Fruit fly (Drosophila melanogaster) whole organism, embryonic: ENCODE measurements around the gene Obp19c.

Source experiments
- BtbVII ChIP-seq: fragments of 200-800 bp; sonication (Bioruptor generic); optimal IDR thresholded peaks from 3 replicates; lab custom pipeline; 2017; ENCODE audit warnings: missing biosample characterization, mild to moderate bottlenecking, missing genetic modification characterization
- CG10209 ChIP-seq: fragments of 200-800 bp; sonication (Bioruptor generic); optimal IDR thresholded peaks from 3 replicates; lab custom pipeline; 2017; ENCODE audit warnings: missing biosample characterization, mild to moderate bottlenecking, missing genetic modification characterization, missing genetic modification reagents
- CG10267 ChIP-seq: fragments of 200-800 bp; sonication (Bioruptor generic); optimal IDR thresholded peaks from 2 replicates; lab custom pipeline; 2018; ENCODE audit warnings: missing biosample characterization, mild to moderate bottlenecking, missing genetic modification characterization, moderate library complexity
- CG10979 ChIP-seq: fragments of 200-800 bp; sonication (Bioruptor generic); optimal IDR thresholded peaks from 2 replicates; lab custom pipeline; 2018; ENCODE audit warnings: missing biosample characterization, mild to moderate bottlenecking, missing genetic modification characterization, moderate library complexity
- CG12299 ChIP-seq: fragments of 200-800 bp; sonication (Bioruptor generic); optimal IDR thresholded peaks from 2 replicates; lab custom pipeline; 2018; ENCODE audit warnings: missing biosample characterization, mild to moderate bottlenecking, missing genetic modification characterization
- CG13894 ChIP-seq: fragments of 200-800 bp; sonication (Bioruptor generic); optimal IDR thresholded peaks from 3 replicates; lab custom pipeline; 2018; ENCODE audit warnings: missing biosample characterization, mild to moderate bottlenecking, missing genetic modification characterization, moderate library complexity
- CG17186 ChIP-seq: fragments of 200-800 bp; sonication (Bioruptor generic); optimal IDR thresholded peaks from 3 replicates; lab custom pipeline; 2017; ENCODE audit warnings: missing biosample characterization, missing genetic modification reagents, missing genetic modification characterization
- CG17359 ChIP-seq: fragments of 200-800 bp; sonication (Bioruptor generic); optimal IDR thresholded peaks from 3 replicates; lab custom pipeline; 2018; ENCODE audit warnings: missing biosample characterization, mild to moderate bottlenecking, missing genetic modification characterization, moderate library complexity
- CG17829 ChIP-seq: fragments of 200-800 bp; optimal IDR thresholded peaks from 2 replicates; lab custom pipeline; 2019; ENCODE audit warnings: missing biosample characterization, mild to moderate bottlenecking, missing genetic modification characterization, moderate library complexity
- CG2199 ChIP-seq: fragments of 200-800 bp; sonication (Bioruptor generic); IDR thresholded peaks from 3 replicates; pipeline ENCODE4 v1.3.6; 2022; ENCODE audit warnings: missing biosample characterization, missing genetic modification characterization
- CG31224 ChIP-seq: fragments of 200-800 bp; sonication (Bioruptor generic); IDR thresholded peaks from 2 replicates; pipeline ENCODE4 v1.3.6; 2022; ENCODE audit warnings: missing biosample characterization, missing genetic modification characterization
- CG31365 ChIP-seq: fragments of 200-800 bp; sonication (Bioruptor generic); optimal IDR thresholded peaks from 2 replicates; lab custom pipeline; 2018; ENCODE audit warnings: missing biosample characterization, mild to moderate bottlenecking, missing genetic modification characterization
- CG3163 ChIP-seq: fragments of 200-800 bp; sonication (Bioruptor generic); optimal IDR thresholded peaks from 3 replicates; lab custom pipeline; 2016; ENCODE audit warnings: missing biosample characterization, missing genetic modification characterization
- CG3281 ChIP-seq: fragments of 200-800 bp; sonication (Bioruptor generic); optimal IDR thresholded peaks from 3 replicates; lab custom pipeline; 2017; ENCODE audit warnings: missing biosample characterization, mild to moderate bottlenecking, missing genetic modification characterization
- CG4730 ChIP-seq: fragments of 200-800 bp; sonication (Bioruptor generic); IDR thresholded peaks from 2 replicates; pipeline ENCODE4 v1.3.6; 2022; ENCODE audit warnings: missing biosample characterization, missing genetic modification characterization
- CG6683 ChIP-seq: fragments of 200-800 bp; sonication (Bioruptor generic); optimal IDR thresholded peaks from 2 replicates; lab custom pipeline; 2017; ENCODE audit warnings: missing biosample characterization, mild to moderate bottlenecking, missing genetic modification characterization, missing genetic modification reagents
- CG7928 ChIP-seq: fragments of 200-800 bp; sonication (Bioruptor generic); optimal IDR thresholded peaks from 2 replicates; lab custom pipeline; 2017; ENCODE audit warnings: missing biosample characterization, mild to moderate bottlenecking, missing genetic modification characterization
- CG8924 ChIP-seq: fragments of 200-800 bp; optimal IDR thresholded peaks from 3 replicates; lab custom pipeline; 2019; ENCODE audit warnings: missing biosample characterization, mild to moderate bottlenecking, missing genetic modification characterization, moderate library complexity
- CG8944 ChIP-seq: fragments of 200-800 bp; sonication (Bioruptor generic); optimal IDR thresholded peaks from 3 replicates; lab custom pipeline; 2016; ENCODE audit warnings: missing biosample characterization, missing genetic modification characterization
- CG9876 ChIP-seq: fragments of 200-800 bp; sonication (Bioruptor generic); optimal IDR thresholded peaks from 2 replicates; lab custom pipeline; 2016; ENCODE audit warnings: missing biosample characterization, missing genetic modification characterization
- CG9932 ChIP-seq: fragments of 200-800 bp; sonication (Bioruptor generic); IDR thresholded peaks from 2 replicates; pipeline ENCODE4 v1.3.6; 2022; ENCODE audit warnings: missing biosample characterization, missing genetic modification characterization
- CkIIα-i1 ChIP-seq: fragments of 200-800 bp; sonication (Bioruptor generic); IDR thresholded peaks from 2 replicates; pipeline ENCODE4 v1.3.6; 2022; ENCODE audit warnings: missing biosample characterization, missing genetic modification characterization
- Deaf1 ChIP-seq: fragments of 200-800 bp; optimal IDR thresholded peaks from 3 replicates; lab custom pipeline; 2019; ENCODE audit warnings: missing biosample characterization, mild to moderate bottlenecking, missing genetic modification characterization, moderate library complexity
- Ets65A ChIP-seq: fragments of 200-800 bp; sonication (Bioruptor generic); peaks from one replicate; lab custom pipeline; 2016; ENCODE audit warnings: missing biosample characterization, missing genetic modification characterization
- Fer1 ChIP-seq: fragments of 200-800 bp; sonication (Bioruptor generic); optimal IDR thresholded peaks from 2 replicates; lab custom pipeline; 2017; ENCODE audit warnings: missing biosample characterization, mild to moderate bottlenecking, missing genetic modification characterization
- Gug ChIP-seq: fragments of 200-800 bp; sonication (Bioruptor generic); IDR thresholded peaks from 4 replicates; pipeline ENCODE4 v1.3.6; 2022; ENCODE audit warnings: missing biosample characterization, missing genetic modification characterization
- HLH3B ChIP-seq: fragments of 200-800 bp; sonication (Bioruptor generic); IDR thresholded peaks from 2 replicates; pipeline ENCODE4 v1.3.6; 2022; ENCODE audit warnings: missing biosample characterization, missing genetic modification characterization
- HmgZ ChIP-seq: fragments of 200-800 bp; sonication (Bioruptor generic); optimal IDR thresholded peaks from 2 replicates; lab custom pipeline; 2018; ENCODE audit warnings: missing biosample characterization, mild to moderate bottlenecking, missing genetic modification characterization
- Kr ChIP-seq: fragments of 200-800 bp; sonication (Bioruptor generic); optimal IDR thresholded peaks from 2 replicates; lab custom pipeline; 2017; ENCODE audit warnings: missing biosample characterization, mild to moderate bottlenecking, missing genetic modification characterization
- Med ChIP-seq: fragments of 200-800 bp; sonication (Bioruptor generic); peaks from one replicate; lab custom pipeline; 2016; ENCODE audit warnings: missing biosample characterization, missing genetic modification characterization, mild to moderate bottlenecking, inconsistent platforms, moderate library complexity
- Mrtf ChIP-seq: fragments of 200-800 bp; sonication (Bioruptor generic); IDR thresholded peaks from 3 replicates; pipeline ENCODE4 v1.3.6; 2022; ENCODE audit warnings: missing biosample characterization, missing genetic modification characterization
- Nf-YC ChIP-seq: fragments of 200-800 bp; optimal IDR thresholded peaks from 3 replicates; lab custom pipeline; 2019; ENCODE audit warnings: missing biosample characterization, mild to moderate bottlenecking, missing genetic modification characterization, moderate library complexity
- NfI ChIP-seq: fragments of 200-800 bp; sonication (Bioruptor generic); optimal IDR thresholded peaks from 3 replicates; lab custom pipeline; 2018; ENCODE audit warnings: missing biosample characterization, mild to moderate bottlenecking, missing genetic modification characterization, moderate library complexity
- PHDP ChIP-seq: fragments of 200-800 bp; sonication (Bioruptor generic); optimal IDR thresholded peaks from 3 replicates; lab custom pipeline; 2018; ENCODE audit warnings: missing biosample characterization, mild to moderate bottlenecking, missing genetic modification characterization, moderate library complexity
- Spps ChIP-seq: fragments of 200-800 bp; sonication (Bioruptor generic); optimal IDR thresholded peaks from 2 replicates; lab custom pipeline; 2018; ENCODE audit warnings: missing biosample characterization, mild to moderate bottlenecking, missing genetic modification characterization
- Stat92E ChIP-seq, 3 experiments: fragments of >200 bp in 2 of 3; fragments of 200-800 bp in 1 of 3; sonication (Bioruptor generic) in 1 of 3; optimal IDR thresholded peaks; 2 replicates each; lab custom pipeline; 2017 to 2019; ENCODE audit warnings: missing biosample characterization in 3 of 3, missing genetic modification characterization in 3 of 3, mild to moderate bottlenecking in 1 of 3, moderate library complexity in 1 of 3
- abd-A ChIP-seq: fragments of 200-800 bp; sonication (Bioruptor generic); optimal IDR thresholded peaks from 3 replicates; lab custom pipeline; 2019; ENCODE audit warnings: missing biosample characterization, mild to moderate bottlenecking, missing genetic modification characterization, moderate library complexity
- bbx ChIP-seq: fragments of 200-800 bp; sonication (Bioruptor generic); IDR thresholded peaks from 2 replicates; pipeline ENCODE4 v1.3.6; 2022; ENCODE audit warnings: missing biosample characterization, missing genetic modification characterization; ENCODE audit not compliant: partially characterized antibody
- bcd ChIP-seq: fragments of 200-800 bp; sonication (Bioruptor generic); optimal IDR thresholded peaks from 2 replicates; lab custom pipeline; 2017; ENCODE audit warnings: missing biosample characterization, mild to moderate bottlenecking, missing genetic modification characterization
- cwo ChIP-seq: fragments of 200-800 bp; sonication (Bioruptor generic); optimal IDR thresholded peaks from 3 replicates; lab custom pipeline; 2017; ENCODE audit warnings: missing biosample characterization, missing genetic modification characterization, mild to moderate bottlenecking, moderate library complexity, missing genetic modification reagents
- dpn ChIP-seq, 2 experiments: fragments of 200-800 bp; sonication (Bioruptor generic); optimal IDR thresholded peaks; 3 replicates each; lab custom pipeline; 2016; ENCODE audit warnings: missing biosample characterization in 2 of 2, missing genetic modification characterization in 2 of 2
- jing ChIP-seq: fragments of 200-800 bp; sonication (Bioruptor generic); optimal IDR thresholded peaks from 2 replicates; lab custom pipeline; 2018; ENCODE audit warnings: missing biosample characterization, mild to moderate bottlenecking, missing genetic modification characterization
- knrl ChIP-seq: fragments of 200-800 bp; sonication (Bioruptor generic); IDR thresholded peaks from 3 replicates; pipeline ENCODE4 v1.3.6; 2022; ENCODE audit warnings: missing biosample characterization, missing genetic modification characterization; ENCODE audit not compliant: partially characterized antibody
- lov ChIP-seq, 2 experiments: fragments of 200-800 bp in 1 of 2; fragments of >200 bp in 1 of 2; sonication (Bioruptor generic) in 1 of 2; IDR thresholded peaks in 1 of 2; optimal IDR thresholded peaks in 1 of 2; 2 replicates in 1 of 2; 3 replicates in 1 of 2; pipeline versions ENCODE4 v1.3.6 to Lab custom; 2017 to 2022; ENCODE audit warnings: missing biosample characterization in 1 of 2, missing genetic modification characterization in 1 of 2
- nmo ChIP-seq: fragments of 200-800 bp; sonication (Bioruptor generic); optimal IDR thresholded peaks from 2 replicates; lab custom pipeline; 2018; ENCODE audit warnings: missing biosample characterization, mild to moderate bottlenecking, missing genetic modification characterization, moderate library complexity
- scrt ChIP-seq: fragments of 200-800 bp; sonication (Bioruptor generic); optimal IDR thresholded peaks from 2 replicates; lab custom pipeline; 2018; ENCODE audit warnings: missing biosample characterization, mild to moderate bottlenecking, missing genetic modification characterization, moderate library complexity
- sob ChIP-seq: fragments of 200-800 bp; sonication (Bioruptor generic); IDR thresholded peaks from 2 replicates; pipeline ENCODE4 v1.3.6; 2022; ENCODE audit warnings: missing biosample characterization, missing genetic modification characterization
- ttk ChIP-seq: fragments of 200-800 bp; sonication (Bioruptor generic); IDR thresholded peaks from 2 replicates; pipeline ENCODE4 v2.1.2; 2022; ENCODE audit warnings: missing biosample characterization, missing genetic modification characterization
- vvl ChIP-seq: fragments of 200-800 bp; sonication (Bioruptor generic); IDR thresholded peaks from 2 replicates; pipeline ENCODE4 v1.3.6; 2022; ENCODE audit warnings: missing biosample characterization, missing genetic modification characterization
- wdn ChIP-seq: fragments of 200-800 bp; sonication (Bioruptor generic); IDR thresholded peaks from 2 replicates; pipeline ENCODE4 v1.3.6; 2022; ENCODE audit warnings: missing biosample characterization, missing genetic modification characterization

Gene Obp19c

DNA sequence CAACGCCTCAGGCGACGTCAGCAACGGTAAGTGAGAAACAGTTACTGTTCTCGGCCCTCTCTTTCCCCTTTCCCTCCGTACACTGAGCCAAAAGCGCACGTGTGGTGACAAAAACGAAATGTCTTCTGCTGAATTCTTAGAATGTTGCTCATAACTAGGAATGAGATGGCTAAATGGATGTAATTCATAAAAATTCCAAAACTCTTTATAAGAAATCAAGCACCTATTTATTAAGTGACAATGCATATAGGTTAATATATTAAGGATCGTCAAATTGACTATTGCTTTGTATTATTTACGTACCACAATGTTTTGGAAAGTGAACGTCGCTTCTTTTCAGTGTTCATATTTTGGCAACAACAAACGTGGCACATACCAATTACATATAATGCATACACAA lies 15.8 kb upstream of the Obp19c start (continued):
- TF ChIP-seq CG2199 (GFP tag; lab: Robert Waterston, UW), result no peak
- no peak for TF ChIP-seq CG6683 (GFP tag; lab: Kevin White, UChicago)
- TF ChIP-seq CG10979, result no peak
- no peak for TF ChIP-seq jing
- TF ChIP-seq abd-A (tag; lab: Kevin White, UChicago), result peak; percentile 53
- TF ChIP-seq HmgZ (tag; lab: Kevin White, UChicago), result peak; percentile 43
- TF ChIP-seq CG13894 (tag; lab: Kevin White, UChicago), result peak; percentile 30
- 0 out of 4 replicates have a peak, but pooled peaks have one; percentile 16 for TF ChIP-seq Gug
- TF ChIP-seq CG7928 (GFP tag; lab: Kevin White, UChicago), result no peak
- TF ChIP-seq Kr, result no peak
- TF ChIP-seq bcd (GFP tag; lab: Kevin White, UChicago), result peak; percentile 9
- TF ChIP-seq HLH3B (GFP tag; lab: Robert Waterston, UW), result no peak
- TF ChIP-seq CG3163 (GFP tag; lab: Kevin White, UChicago), result peak; percentile 14
- 0 out of 2 replicates have a peak, but pooled peaks have one; percentile 33 for TF ChIP-seq sob
- no peak for TF ChIP-seq lov (optimal IDR thresholded peaks at IDR 0.05; lab: Kevin White, UChicago)
- no peak for TF ChIP-seq lov (GFP tag; IDR thresholded peaks at IDR 0.05; lab: Robert Waterston, UW)
- no peak for TF ChIP-seq wdn
- no peak for TF ChIP-seq CG8944 (GFP tag; lab: Kevin White, UChicago)
- peak; percentile 8 to 26 for TF ChIP-seq dpn (GFP tag; optimal IDR thresholded peaks at IDR 0.05; lab: Kevin White, UChicago)
- TF ChIP-seq CG17829 (tag; lab: Kevin White, UChicago), result no peak
- no peak for TF ChIP-seq knrl
- TF ChIP-seq CG31224 (GFP tag; lab: Robert Waterston, UW), result no peak
- TF ChIP-seq PHDP, result peak; percentile 33
- TF ChIP-seq Deaf1 (tag; lab: Kevin White, UChicago), result peak; percentile 2
- TF ChIP-seq Nf-YC (tag; lab: Kevin White, UChicago), result peak; percentile 7
- TF ChIP-seq Spps, result no peak
- TF ChIP-seq vvl (GFP tag; lab: Robert Waterston, UW), result no peak
- peak; percentile 3 for TF ChIP-seq CG10209
- TF ChIP-seq nmo, result no peak
- no peak for TF ChIP-seq Mrtf (GFP tag; lab: Robert Waterston, UW)
- no peak for TF ChIP-seq CG12299 (tag; lab: Kevin White, UChicago)
- peak; percentile 83 for TF ChIP-seq Ets65A
- peak; percentile 83 for TF ChIP-seq Med (GFP tag; lab: Kevin White, UChicago)
- no peak for TF ChIP-seq CG10267 (tag; lab: Kevin White, UChicago)
- no peak for TF ChIP-seq CG17186 (GFP tag; lab: Kevin White, UChicago)
- peak; percentile 51 for TF ChIP-seq Fer1
- no peak for TF ChIP-seq ttk (GFP tag; lab: Robert Waterston, UW)
- TF ChIP-seq CG3281 (GFP tag; lab: Kevin White, UChicago), result peak; percentile 50
- TF ChIP-seq CG9876, result no peak
- TF ChIP-seq CkIIα-i1 (GFP tag; lab: Robert Waterston, UW), result no peak
- peak; percentile 39 for TF ChIP-seq cwo
- peak; percentile 13 for TF ChIP-seq CG17359 (tag; lab: Kevin White, UChicago)
- no peak for TF ChIP-seq bbx
- TF ChIP-seq NfI (GFP tag; lab: Kevin White, UChicago), result peak; percentile 56
- peak; percentile 13 for TF ChIP-seq CG8924 (tag; lab: Kevin White, UChicago)
- TF ChIP-seq scrt (GFP tag; lab: Kevin White, UChicago), result no peak
- TF ChIP-seq CG4730, result no peak
- TF ChIP-seq BtbVII, result peak; percentile 28
- TF ChIP-seq Stat92E (GFP tag; optimal IDR thresholded peaks at IDR 0.05; lab: Kevin White, UChicago), result no peak
- TF ChIP-seq CG31365 (tag; lab: Kevin White, UChicago), result no peak
- TF ChIP-seq CG9932, result peak; percentile 31
